Worm (Caenorhabditis elegans) whole organism, young adult: Measurements from ENCODE around the gene oac-30.

ENCODE experiments used
- F52B5.7 ChIP-seq: sonication (generic microtip); optimal IDR thresholded peaks from 2 replicates; lab custom pipeline; 2016; ENCODE audit warnings: mild to moderate bottlenecking, missing genetic modification characterization, missing compliant biosample characterization
- Y79H2A.3 ChIP-seq: fragments of 200-800 bp; sonication (Bioruptor generic); conservative IDR thresholded peaks from 2 replicates; pipeline ENCODE4 v1.3.6; 2022; ENCODE audit warnings: missing genetic modification reagents, missing genetic modification characterization, missing compliant biosample characterization
- Y95B8A.8 ChIP-seq: fragments of 200-800 bp; sonication (Bioruptor generic); IDR thresholded peaks from 2 replicates; pipeline ENCODE4 v1.3.6; 2022; ENCODE audit warnings: missing genetic modification reagents, missing genetic modification characterization, missing compliant biosample characterization
- ama-1 ChIP-seq, 3 experiments: fragments of 150-350 bp in 1 of 3; sonication (generic microtip) in 2 of 3; optimal IDR thresholded peaks; 2 replicates each; lab custom pipeline; 2014 to 2018; ENCODE audit warnings: missing biosample characterization in 2 of 3, missing genetic modification characterization in 2 of 3, missing genetic modification reagents in 2 of 3
- ceh-58 ChIP-seq: fragments of 200-800 bp; sonication (Bioruptor generic); IDR thresholded peaks from 2 replicates; pipeline ENCODE4 v1.3.6; 2022; ENCODE audit warnings: missing genetic modification characterization, missing compliant biosample characterization
- chd-7 ChIP-seq: sonication (generic microtip); optimal IDR thresholded peaks from 2 replicates; lab custom pipeline; 2016; ENCODE audit warnings: mild to moderate bottlenecking, missing genetic modification characterization, moderate library complexity, missing compliant biosample characterization
- dpff-1 ChIP-seq: sonication (generic microtip); optimal IDR thresholded peaks from 2 replicates; lab custom pipeline; 2017; ENCODE audit warnings: mild to moderate bottlenecking, missing genetic modification characterization, missing compliant biosample characterization
- unc-130 ChIP-seq: sonication (generic microtip); optimal IDR thresholded peaks from 2 replicates; lab custom pipeline; 2016; ENCODE audit warnings: missing genetic modification reagents, missing genetic modification characterization, missing compliant biosample characterization
- zim-3 ChIP-seq: sonication (generic microtip); optimal IDR thresholded peaks from 2 replicates; lab custom pipeline; 2017; ENCODE audit warnings: mild to moderate bottlenecking, missing genetic modification characterization, moderate library complexity, missing compliant biosample characterization
- ztf-18 ChIP-seq: sonication (generic microtip); optimal IDR thresholded peaks from 2 replicates; lab custom pipeline; 2016; ENCODE audit warnings: missing genotype, mild to moderate bottlenecking, missing genetic modification characterization, missing compliant biosample characterization
- ztf-3 ChIP-seq: fragments of 200-800 bp; sonication (Bioruptor generic); optimal IDR thresholded peaks from 2 replicates; lab custom pipeline; 2018; ENCODE audit warnings: mild to moderate bottlenecking, missing genetic modification characterization, missing compliant biosample characterization

- TF ChIP-seq ztf-18 (tag; lab: Kevin White, UChicago) (no peak), dpff-1 (tag; lab: Kevin White, UChicago) (no peak), unc-130 (GFP tag; lab: Kevin White, UChicago) (no peak), zim-3 (no peak), Y95B8A.8 (GFP tag; lab: Robert Waterston, UW) (no peak), ama-1 (optimal IDR thresholded peaks at IDR 0.05; lab: Kevin White, UChicago) (no peak), ama-1 (GFP tag; optimal IDR thresholded peaks at IDR 0.05; lab: Kevin White, UChicago) (no peak), ceh-58 (GFP tag; lab: Robert Waterston, UW) (no peak), F52B5.7 (tag; lab: Kevin White, UChicago) (no peak), Y79H2A.3 (GFP tag; lab: Robert Waterston, UW) (no peak), ztf-3 (GFP tag; lab: Kevin White, UChicago) (no peak), chd-7 (no peak)
Measured at ce11 chrII:1239433-1240020, 27.2 kb downstream of the oac-30 start.
